Worm (Caenorhabditis elegans) whole organism, L4 larva: ENCODE measurements around the gene W04H10.1.
A peak's percentile ranks its signal among the peaks of the same experiment; 100 is the strongest.

ENCODE experiments used
- F44E2.7 ChIP-seq: fragments of 200-800 bp; sonication (Bioruptor generic); IDR thresholded peaks from 2 replicates; pipeline ENCODE4 v2.1.2; 2022; ENCODE audit warnings: missing genetic modification characterization, missing compliant biosample characterization
- T20F7.1 ChIP-seq: fragments of 200-800 bp; sonication (Bioruptor generic); optimal IDR thresholded peaks from 2 replicates; lab custom pipeline; 2018; ENCODE audit warnings: mild to moderate bottlenecking, missing genetic modification characterization, missing compliant biosample characterization
- Y48G9A.11 ChIP-seq: fragments of 200-800 bp; sonication (Bioruptor generic); IDR thresholded peaks from 2 replicates; pipeline ENCODE4 v1.3.6; 2022; ENCODE audit warnings: missing genetic modification reagents, missing genetic modification characterization, missing compliant biosample characterization
- Y5F2A.4 ChIP-seq: fragments of 200-800 bp; sonication (Bioruptor generic); optimal IDR thresholded peaks from 2 replicates; lab custom pipeline; 2018; ENCODE audit warnings: mild to moderate bottlenecking, missing genetic modification characterization, missing compliant biosample characterization
- ZK546.5 ChIP-seq, 2 experiments: sonication (generic microtip); optimal IDR thresholded peaks; 2 replicates each; lab custom pipeline; 2017; ENCODE audit warnings: missing biosample characterization in 2 of 2, missing genetic modification characterization in 2 of 2
- aha-1 ChIP-seq: fragments of 150-350 bp; peaks from one replicate; lab custom pipeline; 2014; ENCODE audit warnings: missing biosample characterization, missing genetic modification characterization
- ama-1 ChIP-seq: fragments of 150-350 bp; optimal IDR thresholded peaks from 2 replicates; lab custom pipeline; 2014; ENCODE audit warnings: inconsistent platforms, mixed read lengths
- ceh-20 ChIP-seq: fragments of 200-800 bp; sonication (Bioruptor generic); IDR thresholded peaks from 2 replicates; pipeline ENCODE4 v1.3.6; 2022; ENCODE audit warnings: missing genetic modification reagents, missing genetic modification characterization, missing compliant biosample characterization
- ceh-62 ChIP-seq: sonication (generic microtip); optimal IDR thresholded peaks from 2 replicates; lab custom pipeline; 2017; ENCODE audit warnings: missing biosample characterization, missing genetic modification characterization
- ces-1 ChIP-seq: fragments of 150-350 bp; sonication (generic microtip); optimal IDR thresholded peaks from 4 replicates; lab custom pipeline; 2014; ENCODE audit warnings: missing biosample characterization, missing genetic modification reagents, missing genetic modification characterization
- cey-2 ChIP-seq: sonication (generic microtip); optimal IDR thresholded peaks from 3 replicates; lab custom pipeline; 2017; ENCODE audit warnings: missing genetic modification characterization, mild to moderate bottlenecking, missing compliant biosample characterization, antibody characterized with exemption, borderline replicate concordance; ENCODE audit not compliant: insufficient read depth
- daf-16 ChIP-seq, 3 experiments: sonication (generic microtip); optimal IDR thresholded peaks; 2 replicates each; lab custom pipeline; 2016 to 2017; ENCODE audit warnings: missing genetic modification characterization in 3 of 3, missing genetic modification reagents in 3 of 3, mild to moderate bottlenecking in 2 of 3, missing compliant biosample characterization in 2 of 3, missing biosample characterization in 1 of 3, moderate library complexity in 1 of 3
- dmd-6 ChIP-seq: fragments of 200-800 bp; sonication (Bioruptor generic); IDR thresholded peaks from 2 replicates; pipeline ENCODE4 v1.3.6; 2022; ENCODE audit warnings: missing genetic modification reagents, missing genetic modification characterization, missing compliant biosample characterization
- dmd-9 ChIP-seq: fragments of 200-800 bp; sonication (Bioruptor generic); IDR thresholded peaks from 2 replicates; pipeline ENCODE4 v1.3.6; 2022; ENCODE audit warnings: missing genetic modification reagents, missing genetic modification characterization, missing compliant biosample characterization
- dpl-1 ChIP-seq: fragments of 150-350 bp; optimal IDR thresholded peaks from 2 replicates; lab custom pipeline; 2014; ENCODE audit warnings: missing biosample characterization, missing genetic modification reagents, missing genetic modification characterization
- fkh-10 ChIP-seq: fragments of 150-350 bp; optimal IDR thresholded peaks from 2 replicates; lab custom pipeline; 2014; ENCODE audit warnings: missing biosample characterization, missing genetic modification reagents, missing genetic modification characterization
- gei-8 ChIP-seq: fragments of 200-800 bp; sonication (Bioruptor generic); optimal IDR thresholded peaks from 2 replicates; lab custom pipeline; 2018; ENCODE audit warnings: mild to moderate bottlenecking, missing genetic modification characterization, missing compliant biosample characterization
- lim-7 ChIP-seq: fragments of 200-800 bp; sonication (Bioruptor generic); IDR thresholded peaks from 2 replicates; pipeline ENCODE4 v1.3.6; 2022; ENCODE audit warnings: missing genetic modification characterization, missing compliant biosample characterization
- lin-1 ChIP-seq: fragments of 200-800 bp; sonication (Bioruptor generic); IDR thresholded peaks from 2 replicates; pipeline ENCODE4 v1.3.6; 2022; ENCODE audit warnings: missing genetic modification reagents, missing genetic modification characterization, missing compliant biosample characterization
- lin-38 ChIP-seq: fragments of 200-800 bp; sonication (Bioruptor generic); IDR thresholded peaks from 2 replicates; pipeline ENCODE4 v1.3.6; 2022; ENCODE audit warnings: missing genetic modification reagents, missing genetic modification characterization, missing compliant biosample characterization
- madf-5 ChIP-seq, 2 experiments: fragments of 200-800 bp; sonication (Bioruptor generic); IDR thresholded peaks; 2 replicates each; pipeline ENCODE4 v1.3.6; 2022; ENCODE audit warnings: missing compliant biosample characterization in 2 of 2, missing genetic modification characterization in 2 of 2
- mdl-1 ChIP-seq, 2 experiments: fragments of 150-350 bp in 1 of 2; sonication (generic microtip) in 1 of 2; optimal IDR thresholded peaks; 2 replicates each; lab custom pipeline; 2014 to 2017; ENCODE audit warnings: missing biosample characterization in 2 of 2, missing genetic modification characterization in 2 of 2
- mes-2 ChIP-seq: sonication (generic microtip); optimal IDR thresholded peaks from 2 replicates; lab custom pipeline; 2016; ENCODE audit warnings: missing genotype, mild to moderate bottlenecking, missing genetic modification characterization, missing compliant biosample characterization; ENCODE audit not compliant: poor library complexity, severe bottlenecking
- nhr-102 ChIP-seq: sonication (generic microtip); optimal IDR thresholded peaks from 2 replicates; lab custom pipeline; 2016; ENCODE audit warnings: mild to moderate bottlenecking, missing genetic modification characterization, moderate library complexity, missing compliant biosample characterization
- nhr-48 ChIP-seq: sonication (generic microtip); optimal IDR thresholded peaks from 2 replicates; lab custom pipeline; 2016; ENCODE audit warnings: mild to moderate bottlenecking, missing genetic modification characterization, missing compliant biosample characterization
- nhr-6 ChIP-seq: fragments of 150-350 bp; optimal IDR thresholded peaks from 2 replicates; lab custom pipeline; 2014; ENCODE audit warnings: missing biosample characterization, missing genetic modification characterization
- nhr-76 ChIP-seq: fragments of 150-350 bp; optimal IDR thresholded peaks from 2 replicates; lab custom pipeline; 2014; ENCODE audit warnings: missing biosample characterization, missing genetic modification characterization
- set-16 ChIP-seq: fragments of 200-800 bp; sonication (Bioruptor generic); IDR thresholded peaks from 2 replicates; pipeline ENCODE4 v1.3.6; 2022; ENCODE audit warnings: missing genetic modification reagents, missing genetic modification characterization, missing compliant biosample characterization
- unc-62 ChIP-seq, 3 experiments: fragments of 150-350 bp in 1 of 3; sonication (generic microtip); optimal IDR thresholded peaks in 2 of 3; peaks in 1 of 3; 1 replicate in 1 of 3; 2 replicates in 2 of 3; lab custom pipeline; 2014 to 2017; ENCODE audit warnings: missing biosample characterization in 3 of 3, missing genetic modification characterization in 3 of 3, missing genetic modification reagents in 3 of 3, missing genotype in 1 of 3
- zip-11 ChIP-seq: fragments of 200-800 bp; sonication (Bioruptor generic); IDR thresholded peaks from 2 replicates; pipeline ENCODE4 v1.3.6; 2022; ENCODE audit warnings: missing genetic modification characterization, missing compliant biosample characterization
- ztf-11 ChIP-seq: fragments of 150-350 bp; optimal IDR thresholded peaks from 2 replicates; lab custom pipeline; 2014; ENCODE audit warnings: missing biosample characterization, missing genetic modification characterization

Gene W04H10.1

ce11 chrII:608757-609156, at the start of gene W04H10.1:
Gene W04H10.1, plus strand, starts transcription at chrII:609057.
- TF ChIP-seq madf-5 (GFP tag; IDR thresholded peaks at IDR 0.05; lab: Robert Waterston, UW): no peak
- TF ChIP-seq fkh-10: no peak
- TF ChIP-seq ceh-62: no peak
- TF ChIP-seq mdl-1 (tag; optimal IDR thresholded peaks at IDR 0.05; lab: Kevin White, UChicago): no peak
- no peak for TF ChIP-seq ztf-11 (tag; lab: Kevin White, UChicago)
- TF ChIP-seq unc-62 (GFP tag; optimal IDR thresholded peaks at IDR 0.05 in 1 of 2; lab: Kevin White, UChicago): no peak
- no peak for TF ChIP-seq unc-62 (tag; optimal IDR thresholded peaks at IDR 0.05; lab: Kevin White, UChicago)
- no peak for TF ChIP-seq gei-8 (GFP tag; lab: Kevin White, UChicago)
- TF ChIP-seq ZK546.5 (tag; optimal IDR thresholded peaks at IDR 0.05; lab: Kevin White, UChicago): no peak
- no peak for TF ChIP-seq F44E2.7 (GFP tag; lab: Robert Waterston, UW)
- no peak for TF ChIP-seq zip-11 (GFP tag; lab: Robert Waterston, UW)
- TF ChIP-seq, all 104 proteins: peak for 0

DNA sequence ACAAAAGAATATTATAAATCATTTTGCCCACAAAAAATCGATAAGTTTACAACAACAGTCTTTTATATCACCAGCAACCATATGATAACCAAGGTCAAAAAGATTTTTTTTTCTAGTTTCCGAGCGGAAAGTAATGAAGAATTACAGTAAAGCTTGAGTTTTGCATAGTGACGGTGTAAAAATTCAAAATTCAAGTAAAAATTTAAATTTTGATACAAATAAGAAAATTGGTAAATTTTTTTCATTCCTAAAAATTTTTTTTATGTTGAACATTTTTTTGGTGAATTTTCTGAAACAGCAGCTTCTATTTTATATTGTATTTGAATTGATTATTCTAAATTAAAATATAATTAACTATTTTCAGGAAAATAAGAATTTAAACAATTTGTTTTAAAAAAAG, 40.1 kb upstream of the W04H10.1 start, which contains the start of gene W08F4.5:
Gene W08F4.5, minus strand, starts transcription at position 101 of the 400 bp plus-strand sequence.
- TF ChIP-seq nhr-102 (tag; lab: Kevin White, UChicago) (peak; percentile 10), ces-1 (GFP tag; lab: Kevin White, UChicago) (no peak)
- TF ChIP-seq, all 104 proteins: peak for 1

ce11 chrII:572010-572409, 36.8 kb upstream of the W04H10.1 start, which contains the start of gene mlt-8:
Gene mlt-8, minus strand, starts transcription at chrII:572110.
- no peak for TF ChIP-seq nhr-6 (tag; lab: Kevin White, UChicago)
- TF ChIP-seq Y5F2A.4 (GFP tag; lab: Kevin White, UChicago): no peak
- peak; percentile 7; the same call in 1 of the 2 replicates for TF ChIP-seq set-16 (GFP tag; lab: Robert Waterston, UW)

DNA sequence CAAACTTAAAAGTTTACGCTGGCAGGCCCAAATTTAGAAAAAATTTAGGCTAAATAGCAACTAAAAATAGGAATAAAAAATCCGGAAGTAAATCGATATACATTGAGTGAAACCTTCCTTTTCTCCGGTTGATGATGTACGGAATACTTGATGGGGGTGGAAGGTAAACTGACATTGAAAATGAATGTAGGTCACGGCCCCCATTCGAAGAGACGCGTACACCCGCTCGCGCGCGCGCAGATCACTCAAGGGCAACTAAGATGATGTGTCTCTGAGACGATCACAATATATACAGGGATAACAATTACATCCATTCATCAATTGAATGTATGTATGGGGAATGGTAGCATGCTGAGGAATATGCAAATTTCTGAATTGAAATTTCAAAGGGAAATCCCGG, 34.8 kb upstream of the W04H10.1 start:
- TF ChIP-seq aha-1 (peak; percentile 75), ama-1 (lab: Kevin White, UChicago) (no peak), dmd-6 (GFP tag; lab: Robert Waterston, UW) (no peak), unc-62 (GFP tag; optimal IDR thresholded peaks at IDR 0.05 in 1 of 2; lab: Kevin White, UChicago) (peak in 1 of 2 experiments; percentile 46), unc-62 (tag; optimal IDR thresholded peaks at IDR 0.05; lab: Kevin White, UChicago) (no peak)

ce11 chrII:577632-578031, 31.2 kb upstream of the W04H10.1 start, which contains the start of gene W08F4.7:
Gene W08F4.7, minus strand, starts transcription at chrII:577732.
- TF ChIP-seq aha-1 (no peak), cey-2 (no peak), daf-16 (GFP tag; optimal IDR thresholded peaks at IDR 0.05; lab: Kevin White, UChicago) (no peak), daf-16 (tag; optimal IDR thresholded peaks at IDR 0.05; lab: Kevin White, UChicago) (peak; percentile 0), lin-38 (GFP tag; lab: Robert Waterston, UW) (peak; percentile 52), lim-7 (GFP tag; lab: Robert Waterston, UW) (no peak)

- TF ChIP-seq lin-1 (GFP tag; lab: Robert Waterston, UW) (no peak), dmd-9 (GFP tag; lab: Robert Waterston, UW) (0 out of 2 replicates have a peak, but pooled peaks have one; percentile 26), unc-62 (GFP tag; optimal IDR thresholded peaks at IDR 0.05 in 1 of 2; lab: Kevin White, UChicago) (no peak), unc-62 (tag; optimal IDR thresholded peaks at IDR 0.05; lab: Kevin White, UChicago) (no peak), set-16 (GFP tag; lab: Robert Waterston, UW) (peak; percentile 77), lin-38 (GFP tag; lab: Robert Waterston, UW) (0 out of 2 replicates have a peak, but pooled peaks have one; percentile 2)
Observed at ce11 chrII:578803-579202, 30.1 kb upstream of the W04H10.1 start.

DNA sequence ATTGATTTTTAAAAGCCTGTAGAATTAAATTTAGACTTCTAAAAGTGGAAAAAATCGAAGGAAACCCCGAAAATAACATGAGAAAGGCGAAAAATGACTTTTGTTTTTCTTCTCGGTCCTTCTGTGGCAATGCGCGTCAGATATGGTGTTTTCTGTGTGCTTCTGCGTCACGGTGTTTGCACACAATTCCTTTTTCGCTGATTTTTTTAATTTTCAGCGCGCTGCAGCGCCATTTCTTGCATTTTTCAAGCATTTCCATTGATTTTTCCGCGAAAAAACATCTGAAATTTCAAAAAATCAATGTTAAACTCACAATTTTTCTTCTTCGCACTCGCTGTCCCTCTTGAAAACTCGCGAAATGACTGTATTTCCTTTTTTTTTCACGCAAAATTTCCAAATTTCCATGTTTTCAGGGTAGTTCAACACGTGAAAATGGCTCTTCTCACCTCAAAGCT, 28.6 kb upstream of the W04H10.1 start, which contains the start of the genes cdc-37 and W08F4.3:
Gene cdc-37, minus strand, starts transcription at position 405 of the 455 bp plus-strand sequence.
Gene W08F4.3, plus strand, starts transcription at position 414 of the 455 bp plus-strand sequence.
- TF ChIP-seq T20F7.1 (no peak), Y48G9A.11 (GFP tag; lab: Robert Waterston, UW) (peak; percentile 43; the same call in 1 of the 2 replicates), nhr-76 (tag; lab: Kevin White, UChicago) (no peak), mes-2 (tag; lab: Kevin White, UChicago) (peak; percentile 51), dpl-1 (peak; percentile 8), lin-38 (GFP tag; lab: Robert Waterston, UW) (peak; percentile 60), nhr-48 (tag; lab: Kevin White, UChicago) (no peak), ceh-20 (GFP tag; lab: Robert Waterston, UW) (no peak)
